Fruit fly (Drosophila melanogaster) S2 (cell line): ENCODE results near the gene Hml.

ENCODE experiments used
- CG8478 ChIP-seq: fragments of >200 bp; optimal IDR thresholded peaks from 2 replicates; lab custom pipeline; 2018
- CTCF ChIP-seq, 2 experiments: fragments of >200 bp; optimal IDR thresholded peaks; 2 replicates each; lab custom pipeline; 2018

DNA sequence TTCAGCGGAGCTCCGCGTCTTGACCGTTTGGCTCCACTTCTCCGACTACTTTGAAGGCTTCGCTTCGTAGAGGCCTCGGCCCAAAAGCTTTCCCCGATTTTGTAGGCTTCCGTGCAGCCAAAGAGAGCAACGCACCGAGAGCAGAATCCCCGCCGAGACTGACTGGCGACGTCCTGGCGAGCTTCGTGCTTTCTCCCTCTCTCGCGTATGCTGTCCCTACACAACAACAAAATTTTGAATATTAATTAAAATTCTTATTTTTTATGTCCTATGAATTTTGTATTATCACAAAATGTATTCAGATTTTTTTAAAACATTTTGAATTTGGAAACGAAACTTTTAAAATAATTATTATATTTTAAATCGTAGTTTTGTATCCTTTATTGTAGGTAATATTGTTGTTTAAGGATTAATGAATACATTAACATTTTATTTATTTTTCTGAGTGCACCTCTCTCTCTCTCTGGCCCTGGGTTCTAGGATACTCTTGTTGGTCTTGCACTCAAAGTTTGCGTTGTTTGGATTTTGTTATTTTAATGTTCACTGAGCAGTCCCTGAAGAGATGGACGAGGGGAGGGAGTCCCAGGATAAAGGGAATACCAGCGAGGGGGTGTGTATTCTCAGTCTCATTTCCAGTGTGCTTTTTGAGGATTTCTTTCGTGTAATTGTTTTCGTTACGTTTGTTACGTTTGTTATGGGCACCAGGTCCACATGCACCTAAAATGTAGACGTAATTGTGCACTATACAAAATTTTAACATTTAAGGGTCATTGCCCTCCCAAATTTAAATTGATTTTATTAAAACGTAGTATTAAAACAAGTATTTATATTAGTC is 57.5 kb downstream of the Hml start, which contains the start of gene dysc:
- TF ChIP-seq CTCF (optimal IDR thresholded peaks at IDR 0.05; lab: Kevin White, UChicago), result no peak
- TF ChIP-seq CG8478, result no peak
